Fruit fly (Drosophila melanogaster) whole organism: ENCODE measurements around the gene CG43896.

ENCODE experiments used
- CG8478 ChIP-seq: fragments of >200 bp; optimal IDR thresholded peaks from 2 replicates; lab custom pipeline; 2018; ENCODE audit warnings: inconsistent platforms
- Dll ChIP-seq: fragments of >200 bp; optimal IDR thresholded peaks from 2 replicates; lab custom pipeline; 2017
- EcR ChIP-seq, 2 experiments: fragments of >200 bp; optimal IDR thresholded peaks; 2 replicates each; lab custom pipeline; 2017; ENCODE audit warnings: missing biosample characterization in 2 of 2, missing genetic modification characterization in 2 of 2, missing genetic modification reagents in 2 of 2
- pan ChIP-seq: fragments of >200 bp; optimal IDR thresholded peaks from 2 replicates; lab custom pipeline; 2017
- psq ChIP-seq: fragments of >200 bp; optimal IDR thresholded peaks from 2 replicates; lab custom pipeline; 2017
- usp ChIP-seq: fragments of >200 bp; optimal IDR thresholded peaks from 2 replicates; lab custom pipeline; 2017; ENCODE audit warnings: missing biosample characterization, missing genetic modification characterization, mixed read lengths

- TF ChIP-seq usp (GFP tag; lab: Kevin White, UChicago): no peak
- TF ChIP-seq pan: no peak
- TF ChIP-seq psq (lab: Kevin White, UChicago): no peak
- TF ChIP-seq Dll (lab: Kevin White, UChicago): no peak
- no peak for TF ChIP-seq EcR (GFP tag; optimal IDR thresholded peaks at IDR 0.05; lab: Kevin White, UChicago)
- TF ChIP-seq CG8478: no peak
Observed at dm6 chr3L:12027929-12028328, 52.0 kb downstream of the CG43896 start.
